Worm (Caenorhabditis elegans) whole organism, midembryonic: ENCODE results near the gene C43D7.4.

Source experiments
- T22C8.4 ChIP-seq: fragments of 200-800 bp; sonication (Bioruptor generic); IDR thresholded peaks from 2 replicates; pipeline ENCODE4 v1.3.6; 2022; ENCODE audit warnings: missing genetic modification characterization, missing compliant biosample characterization
- cog-1 ChIP-seq: sonication (generic microtip); optimal IDR thresholded peaks from 2 replicates; lab custom pipeline; 2016; ENCODE audit warnings: missing genetic modification characterization, missing compliant biosample characterization
- flt-1 ChIP-seq: fragments of 200-800 bp; sonication (Bioruptor generic); IDR thresholded peaks from 2 replicates; pipeline ENCODE4 v1.3.6; 2022; ENCODE audit warnings: missing genetic modification characterization, missing compliant biosample characterization
- ref-1 ChIP-seq: fragments of 200-800 bp; sonication (Bioruptor generic); conservative IDR thresholded peaks from 2 replicates; pipeline ENCODE4 v1.3.6; 2022; ENCODE audit warnings: missing genetic modification reagents, missing genetic modification characterization, missing compliant biosample characterization
- tab-1 ChIP-seq: fragments of 200-800 bp; sonication (Bioruptor generic); IDR thresholded peaks from 2 replicates; pipeline ENCODE4 v1.3.6; 2022; ENCODE audit warnings: missing genetic modification characterization, missing compliant biosample characterization
- ztf-23 ChIP-seq: fragments of 200-800 bp; sonication (Bioruptor generic); IDR thresholded peaks from 2 replicates; pipeline ENCODE4 v1.3.6; 2022; ENCODE audit warnings: missing genetic modification reagents, missing genetic modification characterization, missing compliant biosample characterization
- ztf-29 ChIP-seq: fragments of 200-800 bp; sonication (Bioruptor generic); IDR thresholded peaks from 2 replicates; pipeline ENCODE4 v1.3.6; 2022; ENCODE audit warnings: missing genetic modification reagents, missing genetic modification characterization, missing compliant biosample characterization

DNA sequence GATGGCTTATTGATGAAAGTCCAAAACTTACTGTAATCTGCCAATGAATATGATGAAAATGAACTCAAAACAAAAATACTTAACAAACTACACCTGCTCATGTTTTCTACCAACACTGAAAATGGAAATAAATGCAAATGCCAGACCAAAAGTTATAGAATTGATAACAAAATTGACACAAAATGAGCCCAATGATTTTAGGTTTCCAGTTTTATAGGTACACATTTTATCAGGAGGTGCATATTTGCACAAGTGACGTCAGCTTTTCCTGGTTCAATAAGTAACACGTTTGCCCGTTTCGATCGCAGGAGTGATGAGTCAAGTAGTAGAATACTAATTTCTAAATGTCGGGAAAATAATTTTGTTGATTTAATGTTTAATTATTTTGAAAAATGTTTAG lies 25.6 kb downstream of the C43D7.4 start, which contains the start of gene F55C9.6:
- TF ChIP-seq T22C8.4 (GFP tag; lab: Robert Waterston, UW) (no peak), flt-1 (GFP tag; lab: Robert Waterston, UW) (no peak), ztf-23 (GFP tag; lab: Robert Waterston, UW) (no peak), ztf-29 (GFP tag; lab: Robert Waterston, UW) (no peak), cog-1 (tag; lab: Kevin White, UChicago) (no peak), ref-1 (GFP tag; lab: Robert Waterston, UW) (no peak), tab-1 (GFP tag; lab: Robert Waterston, UW) (no peak)
